Fruit fly (Drosophila melanogaster) whole organism, embryonic: ENCODE results near the gene CG42553.
A peak's percentile ranks its signal among the peaks of the same experiment; 100 is the strongest.

Source experiments
- Bdp1 ChIP-seq: fragments of 200-800 bp; sonication (Bioruptor generic); optimal IDR thresholded peaks from 3 replicates; lab custom pipeline; 2016; ENCODE audit warnings: missing biosample characterization, missing genetic modification characterization
- CG10462 ChIP-seq: fragments of 200-800 bp; sonication (Bioruptor generic); optimal IDR thresholded peaks from 2 replicates; lab custom pipeline; 2016; ENCODE audit warnings: missing biosample characterization, missing genetic modification characterization
- CG11695 ChIP-seq: fragments of 200-800 bp; sonication (Bioruptor generic); IDR thresholded peaks from 3 replicates; pipeline ENCODE4 v1.3.6; 2022; ENCODE audit warnings: missing biosample characterization, missing genetic modification characterization
- CG11696 ChIP-seq: fragments of 200-800 bp; sonication (Bioruptor generic); IDR thresholded peaks from 2 replicates; pipeline ENCODE4 v1.3.6; 2022; ENCODE audit warnings: missing biosample characterization, missing genetic modification characterization
- CG15601 ChIP-seq: fragments of 200-800 bp; sonication (Bioruptor generic); optimal IDR thresholded peaks from 3 replicates; lab custom pipeline; 2019; ENCODE audit warnings: missing biosample characterization, mild to moderate bottlenecking, missing genetic modification characterization, moderate library complexity
- CG16813 ChIP-seq: fragments of 200-800 bp; sonication (Bioruptor generic); IDR thresholded peaks from 3 replicates; pipeline ENCODE4 v1.3.6; 2022; ENCODE audit warnings: missing biosample characterization, missing genetic modification characterization; ENCODE audit not compliant: partially characterized antibody
- CG2199 ChIP-seq: fragments of 200-800 bp; sonication (Bioruptor generic); IDR thresholded peaks from 3 replicates; pipeline ENCODE4 v1.3.6; 2022; ENCODE audit warnings: missing biosample characterization, missing genetic modification characterization
- CG2202 ChIP-seq: fragments of 200-800 bp; sonication (Bioruptor generic); optimal IDR thresholded peaks from 2 replicates; lab custom pipeline; 2018; ENCODE audit warnings: missing biosample characterization, mild to moderate bottlenecking, missing genetic modification characterization
- CG31365 ChIP-seq: fragments of 200-800 bp; sonication (Bioruptor generic); optimal IDR thresholded peaks from 2 replicates; lab custom pipeline; 2018; ENCODE audit warnings: missing biosample characterization, mild to moderate bottlenecking, missing genetic modification characterization
- CG34224 ChIP-seq: fragments of 200-800 bp; sonication (Bioruptor generic); IDR thresholded peaks from 3 replicates; pipeline ENCODE4 v1.3.6; 2022; ENCODE audit warnings: missing biosample characterization, missing genetic modification characterization; ENCODE audit not compliant: partially characterized antibody
- CG43689 ChIP-seq: fragments of 200-800 bp; sonication (Bioruptor generic); IDR thresholded peaks from 2 replicates; pipeline ENCODE4 v1.3.6; 2022; ENCODE audit warnings: missing biosample characterization, missing genetic modification characterization
- CG4730 ChIP-seq: fragments of 200-800 bp; sonication (Bioruptor generic); IDR thresholded peaks from 2 replicates; pipeline ENCODE4 v1.3.6; 2022; ENCODE audit warnings: missing biosample characterization, missing genetic modification characterization
- CG5953 ChIP-seq: fragments of 200-800 bp; sonication (Bioruptor generic); IDR thresholded peaks from 2 replicates; pipeline ENCODE4 v1.3.6; 2022; ENCODE audit warnings: missing biosample characterization, missing genetic modification characterization
- CG8765 ChIP-seq: fragments of 200-800 bp; sonication (Bioruptor generic); IDR thresholded peaks from 2 replicates; pipeline ENCODE4 v1.3.6; 2022; ENCODE audit warnings: missing biosample characterization, missing genetic modification characterization
- CG9727 ChIP-seq: fragments of 200-800 bp; sonication (Bioruptor generic); optimal IDR thresholded peaks from 3 replicates; lab custom pipeline; 2017; ENCODE audit warnings: missing biosample characterization, mild to moderate bottlenecking, missing genetic modification characterization
- D19B ChIP-seq: fragments of 200-800 bp; sonication (Bioruptor generic); optimal IDR thresholded peaks from 2 replicates; lab custom pipeline; 2017; ENCODE audit warnings: missing biosample characterization, mild to moderate bottlenecking, missing genetic modification characterization
- Dref ChIP-seq: fragments of 200-800 bp; sonication (Bioruptor generic); IDR thresholded peaks from 2 replicates; pipeline ENCODE4 v1.3.6; 2022; ENCODE audit warnings: missing biosample characterization, missing genetic modification characterization
- E2f2 ChIP-seq: fragments of 200-800 bp; sonication (Bioruptor generic); IDR thresholded peaks from 2 replicates; pipeline ENCODE4 v1.3.6; 2022; ENCODE audit warnings: missing biosample characterization, missing genetic modification characterization
- Ets65A ChIP-seq: fragments of 200-800 bp; sonication (Bioruptor generic); peaks from one replicate; lab custom pipeline; 2016; ENCODE audit warnings: missing biosample characterization, missing genetic modification characterization
- Fer2 ChIP-seq: fragments of 200-800 bp; sonication (Bioruptor generic); optimal IDR thresholded peaks from 2 replicates; lab custom pipeline; 2018; ENCODE audit warnings: missing biosample characterization, mild to moderate bottlenecking, missing genetic modification characterization, moderate library complexity
- Gug ChIP-seq: fragments of 200-800 bp; sonication (Bioruptor generic); IDR thresholded peaks from 4 replicates; pipeline ENCODE4 v1.3.6; 2022; ENCODE audit warnings: missing biosample characterization, missing genetic modification characterization
- Hr78 ChIP-seq, 2 experiments: fragments of 200-800 bp in 1 of 2; fragments of >200 bp in 1 of 2; sonication (Bioruptor generic) in 1 of 2; optimal IDR thresholded peaks; 2 replicates each; lab custom pipeline; 2017 to 2019; ENCODE audit warnings: missing biosample characterization in 2 of 2, missing genetic modification characterization in 2 of 2, mild to moderate bottlenecking in 1 of 2, moderate library complexity in 1 of 2
- Kr ChIP-seq: fragments of 200-800 bp; sonication (Bioruptor generic); optimal IDR thresholded peaks from 2 replicates; lab custom pipeline; 2017; ENCODE audit warnings: missing biosample characterization, mild to moderate bottlenecking, missing genetic modification characterization
- Meics ChIP-seq: fragments of 200-800 bp; sonication (Bioruptor generic); optimal IDR thresholded peaks from 2 replicates; lab custom pipeline; 2017; ENCODE audit warnings: missing biosample characterization, mild to moderate bottlenecking, missing genetic modification characterization
- Sox102F ChIP-seq: fragments of 200-800 bp; sonication (Bioruptor generic); optimal IDR thresholded peaks from 2 replicates; lab custom pipeline; 2018; ENCODE audit warnings: missing biosample characterization, mild to moderate bottlenecking, missing genetic modification characterization, moderate library complexity
- Spps ChIP-seq: fragments of 200-800 bp; sonication (Bioruptor generic); optimal IDR thresholded peaks from 2 replicates; lab custom pipeline; 2018; ENCODE audit warnings: missing biosample characterization, mild to moderate bottlenecking, missing genetic modification characterization
- ato ChIP-seq: fragments of 200-800 bp; sonication (Bioruptor generic); IDR thresholded peaks from 2 replicates; pipeline ENCODE4 v1.3.6; 2022; ENCODE audit warnings: missing biosample characterization, missing genetic modification characterization; ENCODE audit not compliant: partially characterized antibody
- bbx ChIP-seq: fragments of 200-800 bp; sonication (Bioruptor generic); IDR thresholded peaks from 2 replicates; pipeline ENCODE4 v1.3.6; 2022; ENCODE audit warnings: missing biosample characterization, missing genetic modification characterization; ENCODE audit not compliant: partially characterized antibody
- bcd ChIP-seq: fragments of 200-800 bp; sonication (Bioruptor generic); optimal IDR thresholded peaks from 2 replicates; lab custom pipeline; 2017; ENCODE audit warnings: missing biosample characterization, mild to moderate bottlenecking, missing genetic modification characterization
- bigmax ChIP-seq: fragments of 200-800 bp; sonication (Bioruptor generic); optimal IDR thresholded peaks from 2 replicates; lab custom pipeline; 2018; ENCODE audit warnings: missing biosample characterization, mild to moderate bottlenecking, missing genetic modification characterization
- cad ChIP-seq: fragments of >200 bp; optimal IDR thresholded peaks from 2 replicates; lab custom pipeline; 2017; ENCODE audit warnings: missing biosample characterization, missing genetic modification characterization
- disco-r ChIP-seq: fragments of 200-800 bp; sonication (Bioruptor generic); optimal IDR thresholded peaks from 2 replicates; lab custom pipeline; 2016; ENCODE audit warnings: missing biosample characterization, missing genetic modification characterization
- dmrt99B ChIP-seq: fragments of 200-800 bp; sonication (Bioruptor generic); optimal IDR thresholded peaks from 2 replicates; lab custom pipeline; 2018; ENCODE audit warnings: missing biosample characterization, mild to moderate bottlenecking, missing genetic modification characterization, moderate library complexity
- eve ChIP-seq, 2 experiments: fragments of >200 bp; optimal IDR thresholded peaks; 2 replicates each; lab custom pipeline; 2017; ENCODE audit warnings: missing biosample characterization in 2 of 2, missing genetic modification characterization in 2 of 2
- ftz-f1 ChIP-seq: fragments of 200-800 bp; sonication (Bioruptor generic); optimal IDR thresholded peaks from 2 replicates; lab custom pipeline; 2016; ENCODE audit warnings: missing biosample characterization, missing genetic modification characterization
- gce ChIP-seq: fragments of 200-800 bp; sonication (Bioruptor generic); IDR thresholded peaks from 3 replicates; pipeline ENCODE4 v1.3.6; 2022; ENCODE audit warnings: missing biosample characterization, missing genetic modification characterization
- gem ChIP-seq: fragments of 200-800 bp; sonication (Bioruptor generic); optimal IDR thresholded peaks from 2 replicates; lab custom pipeline; 2019; ENCODE audit warnings: missing biosample characterization, mild to moderate bottlenecking, missing genetic modification characterization, moderate library complexity
- insv ChIP-seq, 2 experiments: fragments of 200-800 bp; sonication (Bioruptor generic); optimal IDR thresholded peaks; 3 replicates each; lab custom pipeline; 2016 to 2018; ENCODE audit warnings: missing biosample characterization in 2 of 2, missing genetic modification characterization in 2 of 2
- jing ChIP-seq: fragments of 200-800 bp; sonication (Bioruptor generic); optimal IDR thresholded peaks from 2 replicates; lab custom pipeline; 2018; ENCODE audit warnings: missing biosample characterization, mild to moderate bottlenecking, missing genetic modification characterization
- kah ChIP-seq: fragments of 200-800 bp; sonication (Bioruptor generic); optimal IDR thresholded peaks from 2 replicates; lab custom pipeline; 2018; ENCODE audit warnings: missing biosample characterization, mild to moderate bottlenecking, missing genetic modification characterization
- luna ChIP-seq: fragments of 200-800 bp; sonication (Bioruptor generic); optimal IDR thresholded peaks from 2 replicates; lab custom pipeline; 2016; ENCODE audit warnings: missing biosample characterization, missing genetic modification characterization
- nerfin-1 ChIP-seq: fragments of 200-800 bp; sonication (Bioruptor generic); optimal IDR thresholded peaks from 3 replicates; lab custom pipeline; 2019; ENCODE audit warnings: missing biosample characterization, mild to moderate bottlenecking, missing genetic modification characterization, moderate library complexity
- peb ChIP-seq: fragments of 200-800 bp; sonication (Bioruptor generic); IDR thresholded peaks from 2 replicates; pipeline ENCODE4 v1.3.6; 2022; ENCODE audit warnings: missing biosample characterization, missing genetic modification characterization
- sima ChIP-seq: fragments of 200-800 bp; sonication (Bioruptor generic); optimal IDR thresholded peaks from 2 replicates; lab custom pipeline; 2016; ENCODE audit warnings: missing biosample characterization, missing genetic modification characterization
- sisA ChIP-seq: fragments of 200-800 bp; sonication (Bioruptor generic); IDR thresholded peaks from 2 replicates; pipeline ENCODE4 v1.3.6; 2022; ENCODE audit warnings: missing biosample characterization, missing genetic modification characterization
- slou ChIP-seq: fragments of 200-800 bp; sonication (Bioruptor generic); optimal IDR thresholded peaks from 3 replicates; lab custom pipeline; 2016; ENCODE audit warnings: missing biosample characterization, missing genetic modification characterization
- tup ChIP-seq: fragments of 200-800 bp; sonication (Bioruptor generic); optimal IDR thresholded peaks from 2 replicates; lab custom pipeline; 2016; ENCODE audit warnings: missing biosample characterization, mild to moderate bottlenecking, missing genetic modification characterization, moderate library complexity
- unc-4 ChIP-seq: fragments of 200-800 bp; sonication (Bioruptor generic); IDR thresholded peaks from 2 replicates; pipeline ENCODE4 v1.3.6; 2022; ENCODE audit warnings: missing biosample characterization, missing genetic modification characterization; ENCODE audit not compliant: partially characterized antibody
- vnd ChIP-seq: fragments of 200-800 bp; sonication (Bioruptor generic); IDR thresholded peaks from 3 replicates; pipeline ENCODE4 v1.3.6; 2022; ENCODE audit warnings: missing biosample characterization, missing genetic modification characterization; ENCODE audit not compliant: partially characterized antibody
- zfh1 ChIP-seq: fragments of 200-800 bp; sonication (Bioruptor generic); IDR thresholded peaks from 3 replicates; pipeline ENCODE4 v1.3.6; 2022; ENCODE audit warnings: missing biosample characterization, missing genetic modification characterization

CG42553 gene

DNA sequence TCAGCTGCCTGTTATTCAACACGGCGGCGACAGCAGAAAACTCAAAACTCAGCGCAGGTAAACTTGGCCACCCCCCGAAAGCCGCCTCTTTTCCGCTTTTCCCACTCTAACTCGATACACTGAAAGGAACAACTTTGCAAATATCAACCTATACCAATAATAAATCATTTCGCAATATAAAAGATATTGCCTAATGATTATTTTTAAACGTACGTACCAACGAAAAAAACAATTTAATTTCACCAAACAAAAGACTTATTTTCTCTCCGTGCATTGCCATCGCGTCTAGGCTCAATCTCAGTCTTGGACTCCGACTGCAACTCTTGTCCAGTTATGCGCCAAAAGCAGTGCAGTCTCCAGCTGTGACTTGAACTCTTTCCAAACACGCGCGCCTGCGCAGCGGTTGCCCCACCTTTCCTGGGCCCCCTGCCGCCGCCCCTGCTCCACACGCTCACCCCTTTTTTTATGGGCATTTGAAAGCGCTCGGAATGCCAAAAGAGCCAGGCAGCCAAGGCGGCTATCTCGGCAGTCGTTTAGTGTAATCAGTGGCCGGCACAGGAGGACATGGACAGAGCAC lies 28.2 kb upstream of the CG42553 start (continued):
- peak; percentile 13 for TF ChIP-seq Ets65A
- no peak for TF ChIP-seq peb (GFP tag; lab: Robert Waterston, UW)
- TF ChIP-seq sima (GFP tag; lab: Kevin White, UChicago) = no peak
- no peak for TF ChIP-seq Fer2
- TF ChIP-seq vnd (GFP tag; lab: Robert Waterston, UW) = no peak
- peak; percentile 54 for TF ChIP-seq Sox102F (GFP tag; lab: Kevin White, UChicago)
- TF ChIP-seq Kr (GFP tag; lab: Kevin White, UChicago) = peak; percentile 8
- peak; percentile 32; the same call in 1 of the 2 replicates for TF ChIP-seq E2f2 (GFP tag; lab: Robert Waterston, UW)
- TF ChIP-seq eve (GFP tag; optimal IDR thresholded peaks at IDR 0.05; lab: Kevin White, UChicago) = peak in 1 of 2 experiments; percentile 68
- TF ChIP-seq insv (GFP tag; optimal IDR thresholded peaks at IDR 0.05; lab: Kevin White, UChicago) = no peak
- peak; percentile 80 for TF ChIP-seq zfh1 (GFP tag; lab: Robert Waterston, UW)
- TF ChIP-seq Gug = no peak; the same call in 2 of the 4 replicates
- peak; percentile 9 for TF ChIP-seq CG31365 (tag; lab: Kevin White, UChicago)
- no peak for TF ChIP-seq CG10462 (GFP tag; lab: Kevin White, UChicago)
- TF ChIP-seq CG8765 (GFP tag; lab: Robert Waterston, UW) = peak; percentile 11; the same call in 1 of the 2 replicates
- no peak for TF ChIP-seq CG5953
- TF ChIP-seq kah = peak; percentile 8
- peak; percentile 52 for TF ChIP-seq nerfin-1
- TF ChIP-seq Dref (GFP tag; lab: Robert Waterston, UW) = no peak
- TF ChIP-seq slou = no peak
- TF ChIP-seq CG2202 (tag; lab: Kevin White, UChicago) = peak; percentile 28
- TF ChIP-seq bcd (GFP tag; lab: Kevin White, UChicago) = peak; percentile 57
- TF ChIP-seq CG15601 (tag; lab: Kevin White, UChicago) = no peak
- peak; percentile 48 for TF ChIP-seq Meics (GFP tag; lab: Kevin White, UChicago)
- TF ChIP-seq jing = no peak
- TF ChIP-seq dmrt99B (tag; lab: Kevin White, UChicago) = peak; percentile 77
- TF ChIP-seq CG2199 (GFP tag; lab: Robert Waterston, UW) = 0 out of 3 replicates have a peak, but pooled peaks have one; percentile 61
- 0 out of 3 replicates have a peak, but pooled peaks have one; percentile 43 for TF ChIP-seq CG11695
- TF ChIP-seq CG11696 = 0 out of 2 replicates have a peak, but pooled peaks have one; percentile 14
- no peak for TF ChIP-seq luna (GFP tag; lab: Kevin White, UChicago)
- no peak for TF ChIP-seq bigmax (GFP tag; lab: Kevin White, UChicago)
- TF ChIP-seq ato (GFP tag; lab: Robert Waterston, UW) = no peak
- TF ChIP-seq cad (GFP tag; lab: Kevin White, UChicago) = no peak
- TF ChIP-seq D19B (GFP tag; lab: Kevin White, UChicago) = no peak
- peak in 1 of 2 experiments; percentile 46 for TF ChIP-seq Hr78 (GFP tag; optimal IDR thresholded peaks at IDR 0.05; lab: Kevin White, UChicago)
- TF ChIP-seq CG4730 (GFP tag; lab: Robert Waterston, UW) = no peak
- no peak for TF ChIP-seq CG34224 (GFP tag; lab: Robert Waterston, UW)
- TF ChIP-seq ftz-f1 (GFP tag; lab: Kevin White, UChicago) = no peak
- no peak for TF ChIP-seq bbx
- TF ChIP-seq tup (GFP tag; lab: Kevin White, UChicago) = no peak
- TF ChIP-seq Spps (tag; lab: Kevin White, UChicago) = peak; percentile 7
- no peak for TF ChIP-seq CG16813 (GFP tag; lab: Robert Waterston, UW)
- TF ChIP-seq CG9727 (GFP tag; lab: Kevin White, UChicago) = peak; percentile 71
- peak; percentile 60 for TF ChIP-seq sisA
- 0 out of 2 replicates have a peak, but pooled peaks have one; percentile 8 for TF ChIP-seq CG43689 (GFP tag; lab: Robert Waterston, UW)
- TF ChIP-seq Bdp1 (GFP tag; lab: Kevin White, UChicago) = no peak
- TF ChIP-seq gce (GFP tag; lab: Robert Waterston, UW) = peak; percentile 58; the same call in 1 of the 3 replicates
- TF ChIP-seq gem (tag; lab: Kevin White, UChicago) = peak; percentile 70
- no peak for TF ChIP-seq unc-4 (GFP tag; lab: Robert Waterston, UW)
- TF ChIP-seq disco-r (GFP tag; lab: Kevin White, UChicago) = no peak
